Worm (Caenorhabditis elegans) whole organism, L4 larva: ENCODE measurements around the gene oac-22.

Source experiments
- F26F4.8 ChIP-seq: fragments of 200-800 bp; sonication (Bioruptor generic); conservative IDR thresholded peaks from 2 replicates; pipeline ENCODE4 v1.3.6; 2022; ENCODE audit warnings: missing genetic modification characterization, missing compliant biosample characterization
- T26A8.4 ChIP-seq: fragments of 200-800 bp; sonication (Bioruptor generic); IDR thresholded peaks from 2 replicates; pipeline ENCODE4 v1.3.6; 2022; ENCODE audit warnings: missing genetic modification characterization, missing compliant biosample characterization
- Y105C5A.15 ChIP-seq: fragments of 200-800 bp; sonication (Bioruptor generic); IDR thresholded peaks from 2 replicates; pipeline ENCODE4 v1.3.6; 2022; ENCODE audit warnings: missing genetic modification characterization, missing compliant biosample characterization
- Y75B8A.6 ChIP-seq: fragments of 200-800 bp; sonication (Bioruptor generic); IDR thresholded peaks from 2 replicates; pipeline ENCODE4 v1.3.6; 2022; ENCODE audit warnings: missing genetic modification reagents, missing genetic modification characterization, missing compliant biosample characterization
- ZK546.5 ChIP-seq, 2 experiments: sonication (generic microtip); optimal IDR thresholded peaks; 2 replicates each; lab custom pipeline; 2017; ENCODE audit warnings: missing biosample characterization in 2 of 2, missing genetic modification characterization in 2 of 2
- aha-1 ChIP-seq: fragments of 150-350 bp; peaks from one replicate; lab custom pipeline; 2014; ENCODE audit warnings: missing biosample characterization, missing genetic modification characterization
- aly-2 ChIP-seq: sonication (generic microtip); optimal IDR thresholded peaks from 2 replicates; lab custom pipeline; 2018; ENCODE audit warnings: missing biosample characterization, missing genetic modification characterization
- ama-1 ChIP-seq: fragments of 150-350 bp; optimal IDR thresholded peaks from 2 replicates; lab custom pipeline; 2014; ENCODE audit warnings: inconsistent platforms, mixed read lengths
- arid-1 ChIP-seq: fragments of 200-800 bp; sonication (Bioruptor generic); conservative IDR thresholded peaks from 2 replicates; pipeline ENCODE4 v1.3.6; 2022; ENCODE audit warnings: missing genetic modification reagents, missing genetic modification characterization, missing compliant biosample characterization
- attf-4 ChIP-seq: sonication (generic microtip); optimal IDR thresholded peaks from 3 replicates; lab custom pipeline; 2017; ENCODE audit warnings: missing biosample characterization, missing genetic modification characterization
- daf-12 ChIP-seq: fragments of 150-350 bp; optimal IDR thresholded peaks from 2 replicates; lab custom pipeline; 2014; ENCODE audit warnings: missing biosample characterization, missing genetic modification reagents, missing genetic modification characterization
- daf-16 ChIP-seq, 3 experiments: sonication (generic microtip); optimal IDR thresholded peaks; 2 replicates each; lab custom pipeline; 2016 to 2017; ENCODE audit warnings: missing genetic modification characterization in 3 of 3, missing genetic modification reagents in 3 of 3, mild to moderate bottlenecking in 2 of 3, missing compliant biosample characterization in 2 of 3, missing biosample characterization in 1 of 3, moderate library complexity in 1 of 3
- dmd-6 ChIP-seq: fragments of 200-800 bp; sonication (Bioruptor generic); IDR thresholded peaks from 2 replicates; pipeline ENCODE4 v1.3.6; 2022; ENCODE audit warnings: missing genetic modification reagents, missing genetic modification characterization, missing compliant biosample characterization
- dmd-9 ChIP-seq: fragments of 200-800 bp; sonication (Bioruptor generic); IDR thresholded peaks from 2 replicates; pipeline ENCODE4 v1.3.6; 2022; ENCODE audit warnings: missing genetic modification reagents, missing genetic modification characterization, missing compliant biosample characterization
- dpl-1 ChIP-seq: fragments of 150-350 bp; optimal IDR thresholded peaks from 2 replicates; lab custom pipeline; 2014; ENCODE audit warnings: missing biosample characterization, missing genetic modification reagents, missing genetic modification characterization
- egl-27 ChIP-seq: sonication (generic microtip); optimal IDR thresholded peaks from 3 replicates; lab custom pipeline; 2017; ENCODE audit warnings: missing biosample characterization, missing genetic modification reagents, missing genetic modification characterization
- fos-1 ChIP-seq: fragments of 150-350 bp; optimal IDR thresholded peaks from 2 replicates; lab custom pipeline; 2014; ENCODE audit warnings: missing biosample characterization, missing genetic modification characterization
- hlh-11 ChIP-seq: fragments of 200-800 bp; sonication (Bioruptor generic); optimal IDR thresholded peaks from 2 replicates; lab custom pipeline; 2018; ENCODE audit warnings: mild to moderate bottlenecking, missing genetic modification characterization, missing compliant biosample characterization
- hlh-30 ChIP-seq: sonication (generic microtip); optimal IDR thresholded peaks from 2 replicates; lab custom pipeline; 2017; ENCODE audit warnings: antibody characterized with exemption, mild to moderate bottlenecking, missing genetic modification characterization, missing compliant biosample characterization; ENCODE audit not compliant: insufficient read depth
- lin-15B ChIP-seq: fragments of 150-350 bp; sonication (generic microtip); optimal IDR thresholded peaks from 3 replicates; lab custom pipeline; 2014; ENCODE audit warnings: missing biosample characterization, missing genetic modification characterization
- lin-29 ChIP-seq: fragments of 200-800 bp; sonication (Bioruptor generic); IDR thresholded peaks from 2 replicates; pipeline ENCODE4 v1.3.6; 2022; ENCODE audit warnings: missing genetic modification reagents, missing genetic modification characterization, missing compliant biosample characterization
- lin-38 ChIP-seq: fragments of 200-800 bp; sonication (Bioruptor generic); IDR thresholded peaks from 2 replicates; pipeline ENCODE4 v1.3.6; 2022; ENCODE audit warnings: missing genetic modification reagents, missing genetic modification characterization, missing compliant biosample characterization
- lsy-2 ChIP-seq, 2 experiments: fragments of 150-350 bp in 1 of 2; sonication (generic microtip) in 1 of 2; optimal IDR thresholded peaks; 2 replicates each; lab custom pipeline; 2014 to 2017; ENCODE audit warnings: missing biosample characterization in 2 of 2, missing genetic modification characterization in 2 of 2
- madf-5 ChIP-seq, 2 experiments: fragments of 200-800 bp; sonication (Bioruptor generic); IDR thresholded peaks; 2 replicates each; pipeline ENCODE4 v1.3.6; 2022; ENCODE audit warnings: missing compliant biosample characterization in 2 of 2, missing genetic modification characterization in 2 of 2
- madf-9 ChIP-seq: fragments of 200-800 bp; sonication (Bioruptor generic); conservative IDR thresholded peaks from 2 replicates; pipeline ENCODE4 v1.3.6; 2022; ENCODE audit warnings: missing genetic modification reagents, missing genetic modification characterization, missing compliant biosample characterization
- nhr-102 ChIP-seq: sonication (generic microtip); optimal IDR thresholded peaks from 2 replicates; lab custom pipeline; 2016; ENCODE audit warnings: mild to moderate bottlenecking, missing genetic modification characterization, moderate library complexity, missing compliant biosample characterization
- nhr-11 ChIP-seq: fragments of 150-350 bp; optimal IDR thresholded peaks from 2 replicates; lab custom pipeline; 2014; ENCODE audit warnings: missing biosample characterization, missing genetic modification characterization
- nhr-111 ChIP-seq: fragments of 200-800 bp; sonication (Bioruptor generic); optimal IDR thresholded peaks from 2 replicates; lab custom pipeline; 2018; ENCODE audit warnings: mild to moderate bottlenecking, missing genetic modification characterization, missing compliant biosample characterization
- nhr-28 ChIP-seq: fragments of 150-350 bp; optimal IDR thresholded peaks from 2 replicates; lab custom pipeline; 2014; ENCODE audit warnings: missing biosample characterization, missing genetic modification characterization
- nhr-6 ChIP-seq: fragments of 150-350 bp; optimal IDR thresholded peaks from 2 replicates; lab custom pipeline; 2014; ENCODE audit warnings: missing biosample characterization, missing genetic modification characterization
- set-16 ChIP-seq: fragments of 200-800 bp; sonication (Bioruptor generic); IDR thresholded peaks from 2 replicates; pipeline ENCODE4 v1.3.6; 2022; ENCODE audit warnings: missing genetic modification reagents, missing genetic modification characterization, missing compliant biosample characterization
- snpc-1.2 ChIP-seq: fragments of 200-800 bp; sonication (Bioruptor generic); IDR thresholded peaks from 2 replicates; pipeline ENCODE4 v1.3.6; 2022; ENCODE audit warnings: missing genetic modification reagents, missing genetic modification characterization, missing compliant biosample characterization
- spr-1 ChIP-seq: sonication (generic microtip); optimal IDR thresholded peaks from 2 replicates; lab custom pipeline; 2016; ENCODE audit warnings: mild to moderate bottlenecking, missing genetic modification characterization, missing compliant biosample characterization
- spr-3 ChIP-seq: fragments of 200-800 bp; sonication (Bioruptor generic); optimal IDR thresholded peaks from 2 replicates; lab custom pipeline; 2018; ENCODE audit warnings: mild to moderate bottlenecking, missing genetic modification characterization, missing compliant biosample characterization
- tra-1 ChIP-seq: fragments of 200-800 bp; sonication (Bioruptor generic); IDR thresholded peaks from 2 replicates; pipeline ENCODE4 v1.3.6; 2022; ENCODE audit warnings: missing genetic modification reagents, missing genetic modification characterization, missing compliant biosample characterization
- unc-62 ChIP-seq, 3 experiments: fragments of 150-350 bp in 1 of 3; sonication (generic microtip); optimal IDR thresholded peaks in 2 of 3; peaks in 1 of 3; 1 replicate in 1 of 3; 2 replicates in 2 of 3; lab custom pipeline; 2014 to 2017; ENCODE audit warnings: missing biosample characterization in 3 of 3, missing genetic modification characterization in 3 of 3, missing genetic modification reagents in 3 of 3, missing genotype in 1 of 3
- vab-7 ChIP-seq: fragments of 200-800 bp; sonication (Bioruptor generic); IDR thresholded peaks from 2 replicates; pipeline ENCODE4 v1.3.6; 2022; ENCODE audit warnings: missing genetic modification reagents, missing genetic modification characterization, missing compliant biosample characterization
- zfp-3 ChIP-seq: fragments of 200-800 bp; sonication (Bioruptor generic); conservative IDR thresholded peaks from 2 replicates; pipeline ENCODE4 v1.3.6; 2022; ENCODE audit warnings: missing genetic modification reagents, missing genetic modification characterization, missing compliant biosample characterization
- ztf-7 ChIP-seq: fragments of 150-350 bp; optimal IDR thresholded peaks from 2 replicates; lab custom pipeline; 2014; ENCODE audit warnings: missing biosample characterization, missing genetic modification characterization

Gene oac-22

DNA sequence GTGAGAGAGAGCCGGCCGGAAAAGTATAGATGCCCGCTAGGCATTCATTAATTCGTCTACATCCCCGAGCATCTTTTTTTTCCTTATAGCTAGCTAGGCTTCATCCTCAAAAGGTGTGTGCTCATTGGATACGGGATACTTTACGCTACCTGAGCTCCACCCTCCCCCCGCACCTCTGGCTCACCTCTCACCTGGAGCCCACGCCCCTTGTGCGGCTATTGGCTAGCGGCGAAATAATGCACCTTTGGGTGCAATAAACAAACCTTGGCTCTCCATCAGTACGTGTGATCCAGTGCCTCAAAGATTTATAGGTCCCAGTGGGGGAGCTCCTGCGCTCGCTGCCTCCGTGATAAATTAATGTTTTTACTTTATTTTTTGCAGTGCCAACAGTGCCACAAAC is 29.3 kb upstream of the oac-22 start:
- TF ChIP-seq set-16 (GFP tag; lab: Robert Waterston, UW) = peak; percentile 25; the same call in 1 of the 2 replicates
- no peak for TF ChIP-seq madf-5 (GFP tag; IDR thresholded peaks at IDR 0.05; lab: Robert Waterston, UW)
- TF ChIP-seq lsy-2 (tag; optimal IDR thresholded peaks at IDR 0.05; lab: Kevin White, UChicago) = no peak
- TF ChIP-seq nhr-11 (tag; lab: Kevin White, UChicago) = no peak
- no peak for TF ChIP-seq aly-2 (tag; lab: Kevin White, UChicago)

DNA sequence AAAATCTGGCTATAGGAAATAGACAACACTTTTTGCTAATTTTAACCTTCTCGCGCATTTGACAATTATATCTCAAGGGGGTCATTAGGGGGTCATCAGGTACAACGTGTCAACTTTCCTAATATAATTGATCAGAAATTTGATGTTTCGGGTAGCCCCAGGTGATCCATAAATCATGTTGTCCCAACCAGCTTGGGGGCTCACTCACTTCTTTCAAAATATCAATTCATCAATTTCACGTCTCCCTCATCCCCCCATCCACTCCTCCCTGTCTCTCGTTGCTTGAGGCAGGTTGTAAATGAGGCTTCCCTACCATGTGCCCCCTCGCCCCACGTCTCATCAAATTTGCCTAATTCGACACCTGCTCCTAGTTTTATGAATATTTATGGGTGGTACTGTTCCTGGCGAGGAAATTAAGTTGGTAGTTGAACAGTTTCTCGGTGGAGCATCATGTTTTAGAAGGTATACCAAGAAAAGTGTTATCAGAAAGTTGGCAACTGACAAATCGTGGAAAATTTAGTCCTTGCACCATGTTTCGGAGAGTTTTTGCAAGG is 27.4 kb upstream of the oac-22 start:
- TF ChIP-seq egl-27 (tag; lab: Kevin White, UChicago) (no peak), unc-62 (GFP tag; optimal IDR thresholded peaks at IDR 0.05 in 1 of 2; lab: Kevin White, UChicago) (peak in 1 of 2 experiments; percentile 95), unc-62 (tag; optimal IDR thresholded peaks at IDR 0.05; lab: Kevin White, UChicago) (no peak), Y105C5A.15 (GFP tag; lab: Robert Waterston, UW) (no peak)

DNA sequence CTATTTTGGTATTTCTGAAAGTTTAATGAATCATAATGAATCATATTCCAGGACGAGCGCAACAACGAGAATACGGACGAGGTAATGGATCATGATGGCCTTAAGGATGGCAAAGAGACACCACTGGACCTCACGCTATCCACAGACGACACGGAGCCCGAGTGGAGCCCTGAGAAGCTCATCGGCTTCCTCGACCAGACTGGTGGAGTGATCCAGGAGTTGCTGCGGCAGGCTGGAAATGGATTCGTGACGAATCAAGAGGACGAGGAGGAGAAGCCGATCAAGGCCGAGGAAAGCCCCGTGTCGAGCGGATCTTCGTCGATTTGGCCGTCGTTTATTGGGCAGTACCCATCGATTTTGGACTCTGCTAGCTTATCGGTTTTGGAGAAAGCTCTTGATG is 25.9 kb upstream of the oac-22 start:
- TF ChIP-seq nhr-111 (GFP tag; lab: Kevin White, UChicago) = no peak
- TF ChIP-seq set-16 (GFP tag; lab: Robert Waterston, UW) = peak; percentile 70; the same call in 1 of the 2 replicates
- no peak for TF ChIP-seq arid-1

DNA sequence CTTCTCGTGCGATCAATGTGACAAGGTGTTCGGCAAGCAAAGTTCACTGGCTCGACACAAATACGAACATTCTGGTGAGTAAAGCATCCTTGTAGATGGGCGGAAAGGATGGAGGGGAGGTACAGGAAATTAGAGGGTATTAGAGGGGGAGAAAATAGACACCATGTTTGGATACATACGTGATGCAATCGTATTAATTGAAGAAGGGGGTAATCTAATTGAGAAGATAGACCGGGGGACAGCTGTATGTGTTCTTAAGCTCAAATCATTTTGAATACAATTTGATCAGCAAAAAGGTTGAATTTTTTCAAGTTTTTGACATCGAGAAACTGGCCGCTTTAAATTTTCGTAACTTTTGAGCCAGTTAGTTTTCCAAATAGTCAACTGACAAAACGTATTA is 25.1 kb upstream of the oac-22 start:
- TF ChIP-seq snpc-1.2 (GFP tag; lab: Robert Waterston, UW) (no peak), daf-12 (tag; lab: Kevin White, UChicago) (no peak), lin-29 (no peak), nhr-6 (no peak), vab-7 (GFP tag; lab: Robert Waterston, UW) (no peak), ama-1 (lab: Kevin White, UChicago) (no peak), hlh-30 (no peak), madf-9 (GFP tag; lab: Robert Waterston, UW) (no peak), T26A8.4 (GFP tag; lab: Robert Waterston, UW) (no peak), ztf-7 (tag; lab: Kevin White, UChicago) (no peak), zfp-3 (GFP tag; lab: Robert Waterston, UW) (no peak)

DNA sequence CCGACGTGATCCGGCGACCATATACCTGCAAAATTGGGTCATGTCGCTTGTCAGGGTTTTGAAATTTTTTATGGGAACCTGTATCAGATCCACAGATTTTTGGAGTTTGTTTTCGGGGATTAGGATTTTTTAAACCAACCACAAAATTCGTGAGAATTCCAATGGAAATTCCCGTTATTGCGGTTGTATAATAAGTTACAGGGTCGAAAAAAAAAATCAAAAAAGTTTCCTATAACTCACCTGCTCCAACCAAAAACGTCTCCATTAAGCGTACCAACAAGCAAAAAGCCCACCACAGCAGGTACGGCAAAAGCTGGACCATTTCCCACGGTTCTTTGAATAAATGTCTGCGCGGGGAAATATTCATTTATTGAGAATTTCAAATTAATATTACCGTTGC is 22.5 kb upstream of the oac-22 start:
- TF ChIP-seq ZK546.5 (tag; optimal IDR thresholded peaks at IDR 0.05; lab: Kevin White, UChicago) (no peak), Y75B8A.6 (GFP tag; lab: Robert Waterston, UW) (no peak), spr-1 (tag; lab: Kevin White, UChicago) (no peak), attf-4 (tag; lab: Kevin White, UChicago) (no peak), arid-1 (no peak), aha-1 (tag; lab: Kevin White, UChicago) (peak; percentile 90), aly-2 (tag; lab: Kevin White, UChicago) (no peak)

DNA sequence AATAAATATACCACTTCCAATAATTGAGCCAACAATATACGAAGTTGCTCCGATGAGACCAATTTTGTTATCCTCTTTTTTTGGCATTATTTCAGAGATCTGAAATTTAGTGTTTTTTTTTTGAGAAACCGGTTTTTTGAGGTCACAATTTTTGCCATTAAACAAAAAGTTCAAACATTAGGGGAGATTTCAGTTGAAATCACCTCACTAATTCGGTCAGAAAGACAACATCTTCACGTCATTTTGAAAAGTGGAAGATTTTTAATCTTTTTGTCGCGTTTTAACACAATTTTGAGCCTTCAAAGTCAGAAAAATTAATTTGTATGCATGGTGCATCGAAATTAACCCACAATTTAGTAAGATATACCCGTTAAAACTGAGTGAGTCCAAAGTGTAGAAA is 20.5 kb upstream of the oac-22 start, which contains the start of gene aat-8:
aat-8 (minus strand) TSS at position 101 of the 400 bp plus-strand sequence.
- TF ChIP-seq tra-1 = no peak
- TF ChIP-seq lin-15B = no peak
- peak; percentile 0 for TF ChIP-seq aha-1 (tag; lab: Kevin White, UChicago)
- TF ChIP-seq, all 104 proteins: peak for 1

DNA sequence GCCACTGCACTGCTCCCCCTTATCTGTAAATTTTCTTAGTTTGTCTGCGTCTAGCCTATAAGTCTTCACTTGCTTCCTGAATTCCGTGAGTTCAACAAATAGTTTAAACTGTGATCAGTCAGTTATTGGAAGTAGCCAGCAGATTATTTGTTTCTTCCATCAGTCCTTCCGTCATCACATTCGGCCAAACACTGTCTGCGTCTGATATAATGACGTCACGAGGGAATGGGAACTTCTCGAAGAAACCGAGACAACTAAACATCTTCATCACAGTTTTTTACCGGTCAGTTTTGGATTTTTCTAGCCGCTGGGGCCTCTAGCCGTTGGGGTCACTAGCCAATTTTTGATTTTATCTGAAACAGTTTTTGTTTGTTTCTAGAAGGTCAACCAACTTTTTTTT is 19.5 kb upstream of the oac-22 start:
- TF ChIP-seq F26F4.8 (GFP tag; lab: Robert Waterston, UW) (no peak), nhr-28 (tag; lab: Kevin White, UChicago) (peak; percentile 49), dmd-6 (peak; percentile 24; the same call in 1 of the 2 replicates), spr-3 (GFP tag; lab: Kevin White, UChicago) (no peak), hlh-30 (peak; percentile 12), aly-2 (tag; lab: Kevin White, UChicago) (no peak), dmd-9 (GFP tag; lab: Robert Waterston, UW) (no peak), nhr-102 (tag; lab: Kevin White, UChicago) (no peak), fos-1 (tag; lab: Kevin White, UChicago) (no peak), lin-38 (GFP tag; lab: Robert Waterston, UW) (no peak), hlh-11 (tag; lab: Kevin White, UChicago) (peak; percentile 50), daf-16 (GFP tag; optimal IDR thresholded peaks at IDR 0.05; lab: Kevin White, UChicago) (no peak), daf-16 (tag; optimal IDR thresholded peaks at IDR 0.05; lab: Kevin White, UChicago) (peak; percentile 36), dpl-1 (no peak)
